Worm (Caenorhabditis elegans) whole organism, mixed stage, embryonic: Measurements from ENCODE around the gene grd-13.

Experiments
- M03D4.4 ChIP-seq: sonication (generic microtip); optimal IDR thresholded peaks from 2 replicates; lab custom pipeline; 2017; ENCODE audit warnings: mild to moderate bottlenecking, missing genetic modification characterization, missing compliant biosample characterization
- bed-3 ChIP-seq: fragments of 200-800 bp; sonication (Bioruptor generic); optimal IDR thresholded peaks from 3 replicates; lab custom pipeline; 2018; ENCODE audit warnings: mild to moderate bottlenecking, missing genetic modification characterization, moderate library complexity, missing compliant biosample characterization
- blmp-1 ChIP-seq: fragments of 150-350 bp; optimal IDR thresholded peaks from 2 replicates; lab custom pipeline; 2014; ENCODE audit warnings: missing biosample characterization, missing genetic modification characterization
- ceh-39 ChIP-seq: fragments of 150-350 bp; optimal IDR thresholded peaks from 2 replicates; lab custom pipeline; 2014; ENCODE audit warnings: missing biosample characterization, missing genetic modification characterization
- ceh-43 ChIP-seq: fragments of 200-800 bp; sonication (Bioruptor generic); optimal IDR thresholded peaks from 2 replicates; lab custom pipeline; 2018; ENCODE audit warnings: mild to moderate bottlenecking, missing genetic modification characterization, moderate library complexity, missing compliant biosample characterization
- ceh-83 ChIP-seq: fragments of 200-800 bp; sonication (Bioruptor generic); optimal IDR thresholded peaks from 2 replicates; lab custom pipeline; 2018; ENCODE audit warnings: mild to moderate bottlenecking, missing genetic modification characterization, missing compliant biosample characterization
- ces-1 ChIP-seq: fragments of 150-350 bp; optimal IDR thresholded peaks from 2 replicates; lab custom pipeline; 2014; ENCODE audit warnings: missing biosample characterization, missing genetic modification reagents, missing genetic modification characterization
- cnd-1 ChIP-seq: fragments of 200-800 bp; sonication (Bioruptor generic); optimal IDR thresholded peaks from 2 replicates; lab custom pipeline; 2018; ENCODE audit warnings: mild to moderate bottlenecking, missing genetic modification characterization, missing compliant biosample characterization
- drap-1 ChIP-seq: fragments of 200-800 bp; sonication (Bioruptor generic); optimal IDR thresholded peaks from 3 replicates; lab custom pipeline; 2018; ENCODE audit warnings: mild to moderate bottlenecking, missing genetic modification characterization, missing compliant biosample characterization
- elt-3 ChIP-seq: fragments of 150-350 bp; optimal IDR thresholded peaks from 2 replicates; lab custom pipeline; 2014; ENCODE audit warnings: missing biosample characterization, missing genetic modification characterization
- ham-2 ChIP-seq: fragments of 200-800 bp; sonication (Bioruptor generic); optimal IDR thresholded peaks from 2 replicates; lab custom pipeline; 2018; ENCODE audit warnings: mild to moderate bottlenecking, missing genetic modification characterization, missing compliant biosample characterization
- hlh-1 ChIP-seq: fragments of 150-350 bp; optimal IDR thresholded peaks from 2 replicates; lab custom pipeline; 2014; ENCODE audit warnings: missing biosample characterization, missing genetic modification reagents, missing genetic modification characterization
- lin-13 ChIP-seq: fragments of 150-350 bp; optimal IDR thresholded peaks from 2 replicates; lab custom pipeline; 2014; ENCODE audit warnings: missing biosample characterization, missing genetic modification characterization
- lin-32 ChIP-seq: fragments of 200-800 bp; sonication (Bioruptor generic); optimal IDR thresholded peaks from 2 replicates; lab custom pipeline; 2018; ENCODE audit warnings: mild to moderate bottlenecking, missing genetic modification characterization, missing compliant biosample characterization
- mls-2 ChIP-seq: sonication (generic microtip); optimal IDR thresholded peaks from 2 replicates; lab custom pipeline; 2016; ENCODE audit warnings: mild to moderate bottlenecking, missing genetic modification characterization, moderate library complexity, missing compliant biosample characterization
- nhr-12 ChIP-seq: fragments of 150-350 bp; optimal IDR thresholded peaks from 2 replicates; lab custom pipeline; 2014; ENCODE audit warnings: missing biosample characterization, missing genetic modification characterization
- nhr-2 ChIP-seq: fragments of 150-350 bp; optimal IDR thresholded peaks from 2 replicates; lab custom pipeline; 2014; ENCODE audit warnings: missing biosample characterization, missing genetic modification characterization
- nhr-237 ChIP-seq: fragments of 150-350 bp; optimal IDR thresholded peaks from 2 replicates; lab custom pipeline; 2014; ENCODE audit warnings: missing biosample characterization, missing genetic modification characterization
- nhr-28 ChIP-seq: fragments of 150-350 bp; optimal IDR thresholded peaks from 2 replicates; lab custom pipeline; 2014; ENCODE audit warnings: missing biosample characterization, missing genetic modification characterization
- nhr-76 ChIP-seq: sonication (generic microtip); optimal IDR thresholded peaks from 2 replicates; lab custom pipeline; 2017; ENCODE audit warnings: missing biosample characterization, missing genetic modification characterization
- pha-4 ChIP-seq: fragments of 150-350 bp; optimal IDR thresholded peaks from 2 replicates; lab custom pipeline; 2018; ENCODE audit warnings: missing biosample characterization, missing genetic modification reagents, missing genetic modification characterization
- sem-2 ChIP-seq: fragments of 200-800 bp; sonication (Bioruptor generic); optimal IDR thresholded peaks from 2 replicates; lab custom pipeline; 2018; ENCODE audit warnings: mild to moderate bottlenecking, missing genetic modification characterization, missing compliant biosample characterization
- sptf-1 ChIP-seq: sonication (generic microtip); optimal IDR thresholded peaks from 2 replicates; lab custom pipeline; 2017; ENCODE audit warnings: mild to moderate bottlenecking, missing genetic modification characterization, moderate library complexity, missing compliant biosample characterization
- tbx-8 ChIP-seq: fragments of 200-800 bp; sonication (Bioruptor generic); optimal IDR thresholded peaks from 2 replicates; lab custom pipeline; 2018; ENCODE audit warnings: mild to moderate bottlenecking, missing genetic modification characterization, moderate library complexity, missing compliant biosample characterization
- unc-120 ChIP-seq: sonication (generic microtip); optimal IDR thresholded peaks from 2 replicates; lab custom pipeline; 2017; ENCODE audit warnings: missing genetic modification characterization, missing compliant biosample characterization; ENCODE audit not compliant: poor library complexity, severe bottlenecking
- unc-39 ChIP-seq: fragments of 150-350 bp; optimal IDR thresholded peaks from 2 replicates; lab custom pipeline; 2014; ENCODE audit warnings: missing biosample characterization, missing genetic modification characterization
- unc-62 ChIP-seq: fragments of 150-350 bp; optimal IDR thresholded peaks from 2 replicates; lab custom pipeline; 2014; ENCODE audit warnings: missing biosample characterization, missing genetic modification reagents, missing genetic modification characterization
- zip-8 ChIP-seq: fragments of 150-350 bp; optimal IDR thresholded peaks from 2 replicates; lab custom pipeline; 2014; ENCODE audit warnings: missing biosample characterization, missing genetic modification characterization
- ztf-11 ChIP-seq: fragments of 150-350 bp; optimal IDR thresholded peaks from 2 replicates; lab custom pipeline; 2014; ENCODE audit warnings: missing biosample characterization, missing genetic modification characterization

The grd-13 gene

ce11 chrIV:3400941-3401340 lies 37.2 kb upstream of the grd-13 start:
- TF ChIP-seq nhr-2 (tag; lab: Kevin White, UChicago) (no peak), nhr-76 (tag; lab: Kevin White, UChicago) (no peak), ztf-11 (no peak), bed-3 (GFP tag; lab: Kevin White, UChicago) (no peak), ham-2 (GFP tag; lab: Kevin White, UChicago) (no peak), blmp-1 (tag; lab: Kevin White, UChicago) (no peak), sem-2 (no peak), hlh-1 (tag; lab: Kevin White, UChicago) (no peak), ceh-83 (GFP tag; lab: Kevin White, UChicago) (no peak), lin-13 (tag; lab: Kevin White, UChicago) (no peak), ceh-43 (GFP tag; lab: Kevin White, UChicago) (no peak), elt-3 (tag; lab: Kevin White, UChicago) (no peak), unc-39 (tag; lab: Kevin White, UChicago) (no peak), nhr-12 (no peak), pha-4 (no peak), nhr-237 (tag; lab: Kevin White, UChicago) (no peak), tbx-8 (GFP tag; lab: Kevin White, UChicago) (no peak), sptf-1 (tag; lab: Kevin White, UChicago) (no peak), unc-120 (no peak)

- TF ChIP-seq cnd-1 (tag; lab: Kevin White, UChicago) (no peak), drap-1 (no peak), mls-2 (tag; lab: Kevin White, UChicago) (no peak), ztf-11 (no peak), sptf-1 (tag; lab: Kevin White, UChicago) (no peak), nhr-76 (tag; lab: Kevin White, UChicago) (no peak), ceh-39 (tag; lab: Kevin White, UChicago) (no peak), bed-3 (GFP tag; lab: Kevin White, UChicago) (no peak), nhr-28 (tag; lab: Kevin White, UChicago) (no peak), ces-1 (no peak)
Observed at ce11 chrIV:3415383-3415782, 22.7 kb upstream of the grd-13 start, which contains the start of gene lgc-9. Gene lgc-9 (plus strand): TSS chrIV:3415683.

ce11 chrIV:3418741-3419140 lies 19.4 kb upstream of the grd-13 start:
- no peak for TF ChIP-seq M03D4.4 (tag; lab: Kevin White, UChicago)
- TF ChIP-seq unc-39 (tag; lab: Kevin White, UChicago), result no peak
- TF ChIP-seq lin-32, result no peak
- TF ChIP-seq nhr-2 (tag; lab: Kevin White, UChicago), result no peak

ce11 chrIV:3422516-3422915 lies 15.6 kb upstream of the grd-13 start, which contains the start of gene C04C3.6:
Gene C04C3.6 (minus strand): TSS chrIV:3422616.
- TF ChIP-seq elt-3 (tag; lab: Kevin White, UChicago), result no peak
- no peak for TF ChIP-seq bed-3 (GFP tag; lab: Kevin White, UChicago)
- no peak for TF ChIP-seq nhr-12
- TF ChIP-seq ceh-83 (GFP tag; lab: Kevin White, UChicago), result no peak
- no peak for TF ChIP-seq ceh-39 (tag; lab: Kevin White, UChicago)
- TF ChIP-seq nhr-28 (tag; lab: Kevin White, UChicago), result no peak
- TF ChIP-seq mls-2 (tag; lab: Kevin White, UChicago), result no peak
- no peak for TF ChIP-seq M03D4.4 (tag; lab: Kevin White, UChicago)
- TF ChIP-seq ceh-43 (GFP tag; lab: Kevin White, UChicago), result no peak
- no peak for TF ChIP-seq nhr-237 (tag; lab: Kevin White, UChicago)

ce11 chrIV:3428434-3428950 lies 9.6 kb upstream of the grd-13 start, which contains the start of the genes C04C3.9 and srz-60:
Gene C04C3.9 (minus strand): TSS chrIV:3428534.
Gene srz-60 (plus strand): TSS chrIV:3428900.
- TF ChIP-seq pha-4, result no peak
- TF ChIP-seq unc-39 (tag; lab: Kevin White, UChicago), result no peak
- TF ChIP-seq ces-1, result no peak
- no peak for TF ChIP-seq unc-62 (GFP tag; lab: Kevin White, UChicago)
- TF ChIP-seq cnd-1 (tag; lab: Kevin White, UChicago), result no peak
- no peak for TF ChIP-seq nhr-237 (tag; lab: Kevin White, UChicago)
- no peak for TF ChIP-seq hlh-1 (tag; lab: Kevin White, UChicago)
- TF ChIP-seq nhr-2 (tag; lab: Kevin White, UChicago), result no peak
- TF ChIP-seq ham-2 (GFP tag; lab: Kevin White, UChicago), result no peak
- TF ChIP-seq sem-2, result no peak
- no peak for TF ChIP-seq zip-8 (tag; lab: Kevin White, UChicago)
- no peak for TF ChIP-seq ceh-39 (tag; lab: Kevin White, UChicago)
- TF ChIP-seq ceh-83 (GFP tag; lab: Kevin White, UChicago), result no peak
- no peak for TF ChIP-seq blmp-1 (tag; lab: Kevin White, UChicago)
- no peak for TF ChIP-seq unc-120
- no peak for TF ChIP-seq ceh-43 (GFP tag; lab: Kevin White, UChicago)
- no peak for TF ChIP-seq bed-3 (GFP tag; lab: Kevin White, UChicago)
- TF ChIP-seq tbx-8 (GFP tag; lab: Kevin White, UChicago), result no peak
- no peak for TF ChIP-seq nhr-12
